Fruit fly (Drosophila melanogaster) whole organism, prepupa: ENCODE data around the gene Cerk.

Source experiments
- CG6163 ChIP-seq: fragments of 200-800 bp; sonication (Bioruptor generic); IDR thresholded peaks from 3 replicates; pipeline ENCODE4 v1.3.6; 2022; ENCODE audit warnings: missing biosample characterization, missing genetic modification characterization
- CG6854 ChIP-seq: fragments of 200-800 bp; sonication (Bioruptor generic); optimal IDR thresholded peaks from 2 replicates; lab custom pipeline; 2017; ENCODE audit warnings: missing biosample characterization, mild to moderate bottlenecking, missing genetic modification characterization
- dac ChIP-seq: fragments of 200-800 bp; sonication (Bioruptor generic); optimal IDR thresholded peaks from 2 replicates; lab custom pipeline; 2017; ENCODE audit warnings: missing biosample characterization, mild to moderate bottlenecking, missing genetic modification characterization
- fd59A ChIP-seq: fragments of 200-800 bp; sonication (Bioruptor generic); optimal IDR thresholded peaks from 2 replicates; lab custom pipeline; 2017; ENCODE audit warnings: missing biosample characterization, mild to moderate bottlenecking, missing genetic modification characterization, missing genetic modification reagents

dm6 chr3R:5330338-5330737, 37.8 kb downstream of the Cerk start:
- peak; percentile 39; the same call in 1 of the 3 replicates for TF ChIP-seq CG6163
- TF ChIP-seq dac: peak; percentile 25
- no peak for TF ChIP-seq CG6854
- no peak for TF ChIP-seq fd59A
